Fruit fly (Drosophila melanogaster): ENCODE data around the gene CG31787.

Gene CG31787

DNA sequence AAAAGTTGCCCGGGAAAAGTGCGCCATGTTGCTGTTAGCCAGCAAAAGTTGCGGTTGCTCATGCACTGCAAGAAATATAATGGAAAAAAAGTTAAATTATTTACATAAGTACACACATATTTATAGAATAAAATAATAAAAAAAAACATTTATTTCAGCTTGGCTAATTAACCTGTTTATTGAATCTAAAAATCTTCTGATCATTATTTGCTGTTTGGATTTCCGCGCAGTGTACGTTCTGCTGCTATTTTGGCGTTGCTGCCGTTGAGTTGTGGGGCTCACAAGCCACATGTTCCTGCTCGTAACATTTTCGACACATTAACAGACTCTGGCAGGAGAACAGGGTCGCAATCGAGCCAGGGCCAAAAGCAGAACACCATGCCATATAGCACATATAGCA, 25.0 kb upstream of the CG31787 start:
- no peak for TF ChIP-seq CG5204 (GFP tag; optimal IDR thresholded peaks at IDR 0.05)
- no peak for TF ChIP-seq toe (GFP tag; optimal IDR thresholded peaks at IDR 0.05)
- no peak for TF ChIP-seq pad (GFP tag; optimal IDR thresholded peaks at IDR 0.05)
- no peak for TF ChIP-seq cnc (optimal IDR thresholded peaks at IDR 0.05)
- TF ChIP-seq Crg-1 (GFP tag; optimal IDR thresholded peaks at IDR 0.05), result no peak
- no peak for TF ChIP-seq bab1 (GFP tag; optimal IDR thresholded peaks at IDR 0.05)
- TF ChIP-seq Hr96 (GFP tag; optimal IDR thresholded peaks at IDR 0.05), result no peak
- TF ChIP-seq CG11617 (GFP tag; optimal IDR thresholded peaks at IDR 0.05), result no peak
- no peak for TF ChIP-seq ovo (GFP tag; optimal IDR thresholded peaks at IDR 0.05)
- no peak for TF ChIP-seq CG7101 (tag; optimal IDR thresholded peaks at IDR 0.05)
- TF ChIP-seq CG1620 (GFP tag; optimal IDR thresholded peaks at IDR 0.05), result no peak
- no peak for TF ChIP-seq kay (GFP tag; ENCODE audit: borderline replicate concordance)
- TF ChIP-seq CG33017 (tag; optimal IDR thresholded peaks at IDR 0.05), result no peak
- TF ChIP-seq Clk (GFP tag; optimal IDR thresholded peaks at IDR 0.05), result no peak
- TF ChIP-seq CG7045 (GFP tag; optimal IDR thresholded peaks at IDR 0.05), result no peak
- TF ChIP-seq CG12768 (GFP tag; optimal IDR thresholded peaks at IDR 0.05), result no peak
- no peak for TF ChIP-seq CG14711 (tag; optimal IDR thresholded peaks at IDR 0.05)
- TF ChIP-seq tj (GFP tag; optimal IDR thresholded peaks at IDR 0.05), result no peak
- TF ChIP-seq cic (GFP tag; optimal IDR thresholded peaks at IDR 0.05), result no peak
- no peak for TF ChIP-seq Mnt (GFP tag; optimal IDR thresholded peaks at IDR 0.05)

- no peak for TF ChIP-seq tj (GFP tag; optimal IDR thresholded peaks at IDR 0.05)
- TF ChIP-seq Hr96 (GFP tag; optimal IDR thresholded peaks at IDR 0.05), result no peak
- TF ChIP-seq ovo (GFP tag; optimal IDR thresholded peaks at IDR 0.05), result no peak
- no peak for TF ChIP-seq toe (GFP tag; optimal IDR thresholded peaks at IDR 0.05)
- TF ChIP-seq CG1620 (GFP tag; optimal IDR thresholded peaks at IDR 0.05), result no peak
- TF ChIP-seq Mnt (GFP tag; optimal IDR thresholded peaks at IDR 0.05), result no peak
- TF ChIP-seq Crg-1 (GFP tag; optimal IDR thresholded peaks at IDR 0.05), result no peak
These were observed 23.8 kb upstream of the CG31787 start, which contains the start of gene CG43354 for dm6 chr2L:18309346-18309745. Gene CG43354 (minus strand): TSS chr2L:18309446.

DNA sequence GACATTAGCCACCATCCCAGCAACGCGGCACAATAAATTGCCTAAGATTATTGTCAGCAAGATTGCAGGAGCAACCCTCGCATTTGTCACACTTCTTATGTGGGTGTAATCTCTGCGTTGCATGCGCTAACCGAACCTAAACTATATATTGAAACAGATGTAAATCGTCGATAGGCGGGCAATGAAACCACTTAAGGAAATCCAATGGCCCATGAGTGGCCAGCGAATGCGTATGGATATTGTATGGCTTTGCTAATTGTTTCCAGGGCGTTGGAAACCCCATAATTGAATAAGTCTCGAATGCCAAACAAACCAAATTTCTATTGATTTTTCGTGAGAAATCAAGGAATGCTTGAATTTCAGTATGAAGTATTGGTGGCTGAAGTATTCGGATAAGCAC, 23.1 kb upstream of the CG31787 start:
- no peak for TF ChIP-seq bab1 (GFP tag; optimal IDR thresholded peaks at IDR 0.05)
- TF ChIP-seq ovo (GFP tag; optimal IDR thresholded peaks at IDR 0.05), result no peak
- TF ChIP-seq CG7101 (tag; optimal IDR thresholded peaks at IDR 0.05), result no peak
- no peak for TF ChIP-seq CG11617 (GFP tag; optimal IDR thresholded peaks at IDR 0.05)
- TF ChIP-seq pad (GFP tag; optimal IDR thresholded peaks at IDR 0.05), result no peak
- no peak for TF ChIP-seq Mnt (GFP tag; optimal IDR thresholded peaks at IDR 0.05)
- TF ChIP-seq cnc (optimal IDR thresholded peaks at IDR 0.05), result no peak
- no peak for TF ChIP-seq CG7045 (GFP tag; optimal IDR thresholded peaks at IDR 0.05)
- no peak for TF ChIP-seq Clk (GFP tag; optimal IDR thresholded peaks at IDR 0.05)
- no peak for TF ChIP-seq Crg-1 (GFP tag; optimal IDR thresholded peaks at IDR 0.05)
- TF ChIP-seq Hr96 (GFP tag; optimal IDR thresholded peaks at IDR 0.05), result no peak
- no peak for TF ChIP-seq CG1620 (GFP tag; optimal IDR thresholded peaks at IDR 0.05)

DNA sequence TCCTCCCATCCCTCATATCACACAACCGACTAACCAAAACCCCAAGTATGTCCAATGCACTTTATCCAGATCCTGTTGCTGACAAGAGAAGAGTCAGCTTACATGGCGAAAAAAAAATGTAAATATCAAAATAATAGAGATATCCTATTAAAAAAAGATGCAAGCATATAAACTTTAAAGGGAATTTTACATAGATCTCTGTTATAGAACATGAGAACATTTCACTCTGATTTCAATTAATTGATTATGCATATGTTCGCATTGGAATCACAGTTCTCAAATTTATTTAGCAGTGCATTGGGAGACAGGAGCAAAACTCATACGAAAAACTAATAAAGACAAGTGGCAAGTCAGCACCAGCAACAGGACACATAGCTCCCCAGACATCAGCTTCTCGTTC, 22.3 kb upstream of the CG31787 start:
- TF ChIP-seq CG12768 (GFP tag; optimal IDR thresholded peaks at IDR 0.05), result no peak
- no peak for TF ChIP-seq toe (GFP tag; optimal IDR thresholded peaks at IDR 0.05)
- no peak for TF ChIP-seq tj (GFP tag; optimal IDR thresholded peaks at IDR 0.05)

dm6 chr2L:18305057-18305829, 19.7 kb upstream of the CG31787 start:
- TF ChIP-seq kay (GFP tag; ENCODE audit: borderline replicate concordance) (no peak), CG12768 (GFP tag; optimal IDR thresholded peaks at IDR 0.05) (no peak), ovo (GFP tag; optimal IDR thresholded peaks at IDR 0.05) (no peak), CG7101 (tag; optimal IDR thresholded peaks at IDR 0.05) (no peak), toe (GFP tag; optimal IDR thresholded peaks at IDR 0.05) (no peak), Crg-1 (GFP tag; optimal IDR thresholded peaks at IDR 0.05) (no peak), Hr96 (GFP tag; optimal IDR thresholded peaks at IDR 0.05) (no peak), CG14711 (tag; optimal IDR thresholded peaks at IDR 0.05) (no peak)

- no peak for TF ChIP-seq CG7045 (GFP tag; optimal IDR thresholded peaks at IDR 0.05)
- peak; percentile 53 for TF ChIP-seq kay (GFP tag; ENCODE audit: borderline replicate concordance)
These were observed 18.9 kb upstream of the CG31787 start for dm6 chr2L:18304469-18304868.

DNA sequence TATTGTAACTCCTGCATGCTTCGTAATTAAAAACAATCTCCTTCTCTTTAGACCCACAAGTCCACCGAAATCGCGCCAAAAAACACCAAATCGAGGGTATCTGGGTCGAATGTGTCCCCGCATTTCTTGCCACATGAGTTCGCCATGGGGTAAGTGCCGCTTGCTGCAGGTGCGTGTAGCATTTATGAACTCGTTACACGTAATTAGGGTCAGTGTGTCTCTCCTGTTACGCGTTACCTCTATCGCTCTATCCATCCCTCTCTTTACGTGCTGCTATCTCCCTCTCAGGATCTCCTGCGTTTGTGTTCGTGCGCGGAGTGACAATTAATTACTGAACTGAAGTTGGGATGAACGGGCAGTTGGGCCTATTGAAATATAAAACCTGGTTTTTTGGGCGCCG, 17.3 kb upstream of the CG31787 start:
- TF ChIP-seq cnc (optimal IDR thresholded peaks at IDR 0.05) (no peak), toe (GFP tag; optimal IDR thresholded peaks at IDR 0.05) (no peak), CG5204 (GFP tag; optimal IDR thresholded peaks at IDR 0.05) (no peak), CG14711 (tag; optimal IDR thresholded peaks at IDR 0.05) (no peak), ovo (GFP tag; optimal IDR thresholded peaks at IDR 0.05) (no peak), Crg-1 (GFP tag; optimal IDR thresholded peaks at IDR 0.05) (no peak), cic (GFP tag; optimal IDR thresholded peaks at IDR 0.05) (no peak)
